Worm (Caenorhabditis elegans): Measurements from ENCODE around the gene glf-1.

DNA sequence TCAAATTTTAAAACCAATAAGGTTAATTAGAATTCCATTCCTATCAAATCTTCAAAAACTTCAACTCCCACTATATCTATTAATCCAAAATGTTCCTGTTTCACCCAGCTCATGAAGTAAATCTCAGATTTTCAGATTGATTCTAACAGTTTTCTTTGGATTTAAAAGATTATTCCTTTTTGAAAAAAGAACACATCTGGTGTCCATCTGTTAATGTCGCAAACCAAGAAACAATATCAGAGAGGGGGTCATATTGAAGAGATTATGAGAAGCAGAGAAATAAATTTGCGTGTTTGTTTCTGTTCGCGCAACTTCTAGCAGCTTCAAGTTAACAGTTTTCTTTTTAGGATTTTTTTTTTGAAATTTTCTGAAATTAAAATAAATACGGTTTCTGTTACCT lies 43.3 kb downstream of the glf-1 start:
- no peak for TF ChIP-seq F10E7.11 (tag; optimal IDR thresholded peaks at IDR 0.05)
- no peak for TF ChIP-seq C06A6.2 (GFP tag; conservative IDR thresholded peaks at IDR 0.05)
- no peak for TF ChIP-seq ztf-3 (GFP tag; optimal IDR thresholded peaks at IDR 0.05)
- no peak for TF ChIP-seq tbp1 (GFP tag; optimal IDR thresholded peaks at IDR 0.05)
- TF ChIP-seq fkh-3 (tag; optimal IDR thresholded peaks at IDR 0.05): no peak
- no peak for TF ChIP-seq him-1 (tag; optimal IDR thresholded peaks at IDR 0.05)
- TF ChIP-seq lin-54 (GFP tag; optimal IDR thresholded peaks at IDR 0.05): no peak
- no peak for TF ChIP-seq F57A8.1 (GFP tag; optimal IDR thresholded peaks at IDR 0.05)
- no peak for TF ChIP-seq F39B2.1 (GFP tag; IDR thresholded peaks at IDR 0.05)
- no peak for TF ChIP-seq sea-2 (GFP tag; IDR thresholded peaks at IDR 0.05)
